Worm (Caenorhabditis elegans) whole organism, late embryonic: ENCODE data around the gene col-151.

ENCODE experiments used
- C38D4.7 ChIP-seq: fragments of 200-800 bp; sonication (Bioruptor generic); optimal IDR thresholded peaks from 2 replicates; lab custom pipeline; 2018; ENCODE audit warnings: mild to moderate bottlenecking, missing genetic modification characterization, moderate library complexity, missing compliant biosample characterization
- K02D7.2 ChIP-seq: sonication (generic microtip); optimal IDR thresholded peaks from 2 replicates; lab custom pipeline; 2017; ENCODE audit warnings: mild to moderate bottlenecking, missing genetic modification characterization, missing compliant biosample characterization
- ahr-1 ChIP-seq: sonication (generic microtip); optimal IDR thresholded peaks from 2 replicates; lab custom pipeline; 2016; ENCODE audit warnings: missing genetic modification characterization, missing compliant biosample characterization
- ama-1 ChIP-seq: fragments of 150-350 bp; optimal IDR thresholded peaks from 2 replicates; lab custom pipeline; 2014
- ceh-18 ChIP-seq: sonication (generic microtip); optimal IDR thresholded peaks from 2 replicates; lab custom pipeline; 2016; ENCODE audit warnings: missing genetic modification characterization, missing compliant biosample characterization
- ceh-22 ChIP-seq: sonication (generic microtip); optimal IDR thresholded peaks from 2 replicates; lab custom pipeline; 2017; ENCODE audit warnings: missing biosample characterization, missing genetic modification characterization
- ceh-30 ChIP-seq: fragments of 150-350 bp; optimal IDR thresholded peaks from 2 replicates; lab custom pipeline; 2014; ENCODE audit warnings: missing biosample characterization, missing genetic modification characterization
- ceh-34 ChIP-seq: sonication (generic microtip); optimal IDR thresholded peaks from 2 replicates; lab custom pipeline; 2016; ENCODE audit warnings: mild to moderate bottlenecking, missing genetic modification characterization, missing compliant biosample characterization
- ceh-6 ChIP-seq: fragments of 200-800 bp; sonication (Bioruptor generic); optimal IDR thresholded peaks from 2 replicates; lab custom pipeline; 2018; ENCODE audit warnings: mild to moderate bottlenecking, missing genetic modification characterization, missing compliant biosample characterization
- ceh-9 ChIP-seq: sonication (generic microtip); optimal IDR thresholded peaks from 2 replicates; lab custom pipeline; 2016; ENCODE audit warnings: mild to moderate bottlenecking, missing genetic modification characterization, inconsistent platforms, missing compliant biosample characterization
- che-1 ChIP-seq: sonication (generic microtip); optimal IDR thresholded peaks from 2 replicates; lab custom pipeline; 2016; ENCODE audit warnings: mild to moderate bottlenecking, missing genetic modification characterization, missing compliant biosample characterization
- dmd-4 ChIP-seq: sonication (generic microtip); optimal IDR thresholded peaks from 2 replicates; lab custom pipeline; 2016; ENCODE audit warnings: borderline replicate concordance, missing genetic modification characterization, missing compliant biosample characterization
- elt-4 ChIP-seq: sonication (generic microtip); optimal IDR thresholded peaks from 2 replicates; lab custom pipeline; 2016; ENCODE audit warnings: missing genetic modification characterization, missing compliant biosample characterization
- ets-4 ChIP-seq: sonication (generic microtip); optimal IDR thresholded peaks from 2 replicates; lab custom pipeline; 2016; ENCODE audit warnings: missing genetic modification characterization, missing compliant biosample characterization
- eyg-1 ChIP-seq: sonication (generic microtip); optimal IDR thresholded peaks from 2 replicates; lab custom pipeline; 2016; ENCODE audit warnings: missing genotype, missing genetic modification characterization, missing compliant biosample characterization
- fkh-6 ChIP-seq: sonication (generic microtip); optimal IDR thresholded peaks from 2 replicates; lab custom pipeline; 2016; ENCODE audit warnings: missing genetic modification characterization, missing compliant biosample characterization
- gmeb-2 ChIP-seq: sonication (generic microtip); optimal IDR thresholded peaks from 2 replicates; lab custom pipeline; 2016; ENCODE audit warnings: missing genetic modification characterization, inconsistent platforms, missing compliant biosample characterization
- hlh-13 ChIP-seq: fragments of 200-800 bp; sonication (Bioruptor generic); optimal IDR thresholded peaks from 2 replicates; lab custom pipeline; 2018; ENCODE audit warnings: mild to moderate bottlenecking, missing genetic modification characterization, missing compliant biosample characterization
- hlh-15 ChIP-seq: sonication (generic microtip); optimal IDR thresholded peaks from 2 replicates; lab custom pipeline; 2016; ENCODE audit warnings: missing genetic modification characterization, missing compliant biosample characterization
- hlh-8 ChIP-seq: sonication (generic microtip); optimal IDR thresholded peaks from 2 replicates; lab custom pipeline; 2016; ENCODE audit warnings: missing genotype, missing genetic modification characterization, missing compliant biosample characterization
- lim-6 ChIP-seq: sonication (generic microtip); optimal IDR thresholded peaks from 2 replicates; lab custom pipeline; 2016; ENCODE audit warnings: missing genetic modification characterization, missing compliant biosample characterization
- lin-11 ChIP-seq: fragments of 200-800 bp; sonication (Bioruptor generic); optimal IDR thresholded peaks from 2 replicates; lab custom pipeline; 2018; ENCODE audit warnings: mild to moderate bottlenecking, missing genetic modification characterization, missing compliant biosample characterization
- madf-2 ChIP-seq: sonication (generic microtip); optimal IDR thresholded peaks from 2 replicates; lab custom pipeline; 2017; ENCODE audit warnings: missing genetic modification characterization, missing compliant biosample characterization
- nfya-1 ChIP-seq: sonication (generic microtip); optimal IDR thresholded peaks from 2 replicates; lab custom pipeline; 2017; ENCODE audit warnings: missing genetic modification characterization, mild to moderate bottlenecking, missing compliant biosample characterization, antibody characterized with exemption, moderate library complexity
- nhr-11 ChIP-seq: fragments of 150-350 bp; optimal IDR thresholded peaks from 2 replicates; lab custom pipeline; 2014; ENCODE audit warnings: missing biosample characterization, missing genetic modification characterization
- nhr-232 ChIP-seq: sonication (generic microtip); optimal IDR thresholded peaks from 2 replicates; lab custom pipeline; 2016; ENCODE audit warnings: missing genetic modification characterization, missing compliant biosample characterization
- npax-4 ChIP-seq: sonication (generic microtip); optimal IDR thresholded peaks from 2 replicates; lab custom pipeline; 2016; ENCODE audit warnings: missing genetic modification characterization, missing compliant biosample characterization
- odd-2 ChIP-seq: sonication (generic microtip); optimal IDR thresholded peaks from 2 replicates; lab custom pipeline; 2017; ENCODE audit warnings: antibody characterized with exemption, mild to moderate bottlenecking, missing genetic modification characterization, missing compliant biosample characterization
- pat-9 ChIP-seq: fragments of 200-800 bp; sonication (Bioruptor generic); optimal IDR thresholded peaks from 2 replicates; lab custom pipeline; 2018; ENCODE audit warnings: mild to moderate bottlenecking, missing genetic modification characterization, moderate library complexity, missing compliant biosample characterization
- pax-1 ChIP-seq: fragments of 150-350 bp; optimal IDR thresholded peaks from 2 replicates; lab custom pipeline; 2014; ENCODE audit warnings: missing biosample characterization, missing genetic modification characterization
- pha-2 ChIP-seq: sonication (generic microtip); optimal IDR thresholded peaks from 2 replicates; lab custom pipeline; 2017; ENCODE audit warnings: mild to moderate bottlenecking, missing genetic modification characterization, missing compliant biosample characterization
- pha-4 ChIP-seq: fragments of 150-350 bp; optimal IDR thresholded peaks from 2 replicates; lab custom pipeline; 2018; ENCODE audit warnings: missing biosample characterization, missing genetic modification reagents, missing genetic modification characterization
- pqm-1 ChIP-seq: sonication (generic microtip); optimal IDR thresholded peaks from 2 replicates; lab custom pipeline; 2016; ENCODE audit warnings: missing genetic modification characterization, missing compliant biosample characterization
- pros-1 ChIP-seq: fragments of 150-350 bp; optimal IDR thresholded peaks from 2 replicates; lab custom pipeline; 2014; ENCODE audit warnings: missing biosample characterization, missing genetic modification reagents, missing genetic modification characterization
- ref-2 ChIP-seq: sonication (generic microtip); optimal IDR thresholded peaks from 2 replicates; lab custom pipeline; 2016; ENCODE audit warnings: missing genetic modification characterization, missing compliant biosample characterization
- sdc-2 ChIP-seq: sonication (generic microtip); optimal IDR thresholded peaks from 2 replicates; lab custom pipeline; 2016; ENCODE audit warnings: missing genotype, missing genetic modification characterization, missing compliant biosample characterization
- sox-4 ChIP-seq: sonication (generic microtip); optimal IDR thresholded peaks from 2 replicates; lab custom pipeline; 2017; ENCODE audit warnings: mild to moderate bottlenecking, missing genetic modification characterization, inconsistent platforms, missing compliant biosample characterization
- ttx-3 ChIP-seq: sonication (generic microtip); optimal IDR thresholded peaks from 2 replicates; lab custom pipeline; 2016; ENCODE audit warnings: missing genetic modification reagents, missing genetic modification characterization, missing compliant biosample characterization
- unc-55 ChIP-seq: sonication (generic microtip); optimal IDR thresholded peaks from 2 replicates; lab custom pipeline; 2017; ENCODE audit warnings: missing biosample characterization, missing genetic modification reagents, missing genetic modification characterization
- ztf-16 ChIP-seq: sonication (generic microtip); optimal IDR thresholded peaks from 2 replicates; lab custom pipeline; 2017; ENCODE audit warnings: missing genetic modification characterization, missing compliant biosample characterization

Gene col-151

ce11 chrV:10425098-10425497, 30.1 kb upstream of the col-151 start, which contains the start of gene col-12:
Gene col-12 (minus strand): TSS chrV:10425198.
- TF ChIP-seq ceh-34 (tag; lab: Kevin White, UChicago): no peak

- no peak for TF ChIP-seq gmeb-2 (tag; lab: Kevin White, UChicago)
- no peak for TF ChIP-seq unc-55 (GFP tag; lab: Kevin White, UChicago)
- TF ChIP-seq C38D4.7: no peak
- no peak for TF ChIP-seq elt-4 (tag; lab: Kevin White, UChicago)
- no peak for TF ChIP-seq ceh-18 (tag; lab: Kevin White, UChicago)
- TF ChIP-seq pros-1 (tag; lab: Kevin White, UChicago): no peak
- TF ChIP-seq lin-11: no peak
- no peak for TF ChIP-seq npax-4
- TF ChIP-seq pha-4 (tag; lab: Kevin White, UChicago): no peak
- TF ChIP-seq eyg-1: no peak
- TF ChIP-seq madf-2 (tag; lab: Kevin White, UChicago): no peak
- no peak for TF ChIP-seq fkh-6
- TF ChIP-seq odd-2: no peak
- no peak for TF ChIP-seq ceh-34 (tag; lab: Kevin White, UChicago)
- TF ChIP-seq nhr-232: no peak
- no peak for TF ChIP-seq sox-4 (tag; lab: Kevin White, UChicago)
- TF ChIP-seq K02D7.2 (tag; lab: Kevin White, UChicago): no peak
- TF ChIP-seq ceh-9: no peak
- no peak for TF ChIP-seq nfya-1 (tag; lab: Kevin White, UChicago)
These were observed 28.5 kb upstream of the col-151 start for ce11 chrV:10423511-10423910.

DNA sequence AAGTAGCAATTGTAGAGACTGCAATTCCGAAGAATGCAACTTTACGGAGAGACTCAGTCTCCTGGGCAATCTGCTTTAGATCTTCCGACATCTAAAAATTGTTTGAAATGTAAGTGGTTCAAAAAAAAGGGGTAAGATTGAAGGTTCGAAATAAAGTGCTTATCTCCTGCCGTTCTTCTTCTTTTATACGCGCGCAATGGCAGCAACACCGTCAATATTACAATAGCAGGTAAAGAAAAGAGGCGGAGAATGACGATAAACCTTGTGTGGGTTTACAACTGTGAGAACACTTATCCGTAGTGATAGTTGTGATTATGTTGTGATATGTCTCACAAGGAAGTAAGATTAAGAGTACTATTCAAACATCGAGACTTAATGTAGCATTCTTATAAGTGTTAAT, 26.8 kb upstream of the col-151 start, which contains the start of gene col-13:
Gene col-13, minus strand, starts transcription at position 101 of the 400 bp plus-strand sequence.
- TF ChIP-seq hlh-8 (tag; lab: Kevin White, UChicago) (no peak), ttx-3 (tag; lab: Kevin White, UChicago) (no peak), hlh-13 (GFP tag; lab: Kevin White, UChicago) (no peak), pqm-1 (tag; lab: Kevin White, UChicago) (no peak), pha-4 (tag; lab: Kevin White, UChicago) (no peak), dmd-4 (tag; lab: Kevin White, UChicago) (no peak), sdc-2 (tag; lab: Kevin White, UChicago) (no peak), eyg-1 (no peak), ceh-22 (no peak), unc-55 (GFP tag; lab: Kevin White, UChicago) (no peak), pax-1 (tag; lab: Kevin White, UChicago) (no peak), ceh-30 (tag; lab: Kevin White, UChicago) (no peak), ref-2 (tag; lab: Kevin White, UChicago) (no peak), K02D7.2 (tag; lab: Kevin White, UChicago) (no peak), ets-4 (tag; lab: Kevin White, UChicago) (no peak), ceh-6 (GFP tag; lab: Kevin White, UChicago) (no peak)

DNA sequence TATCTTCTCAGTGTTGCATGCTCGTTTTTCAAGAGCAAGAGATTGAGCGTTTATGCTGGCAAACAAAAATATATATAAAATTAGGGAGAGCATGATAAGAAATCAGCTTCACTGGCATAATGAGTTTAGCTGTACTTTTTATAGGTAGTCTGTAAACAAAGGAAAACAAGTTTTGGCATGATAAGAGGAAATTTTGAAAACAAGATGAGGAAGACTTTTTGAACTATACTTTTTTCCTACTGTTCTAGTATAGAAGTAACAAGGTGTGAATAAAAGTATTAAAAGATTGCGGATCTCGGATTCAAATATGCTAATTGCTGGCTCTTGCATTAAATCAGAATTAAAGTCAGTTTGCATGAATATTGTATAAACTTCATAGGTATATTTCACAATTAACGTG, 23.9 kb upstream of the col-151 start, which contains the start of gene F15H10.5:
Gene F15H10.5, minus strand, starts transcription at position 101 of the 400 bp plus-strand sequence.
- no peak for TF ChIP-seq che-1 (tag; lab: Kevin White, UChicago)
- no peak for TF ChIP-seq pax-1 (tag; lab: Kevin White, UChicago)
- no peak for TF ChIP-seq pha-2 (tag; lab: Kevin White, UChicago)
- no peak for TF ChIP-seq ceh-18 (tag; lab: Kevin White, UChicago)
- no peak for TF ChIP-seq pros-1 (tag; lab: Kevin White, UChicago)
- TF ChIP-seq hlh-8 (tag; lab: Kevin White, UChicago): no peak
- TF ChIP-seq, all 69 proteins: peak for 0

DNA sequence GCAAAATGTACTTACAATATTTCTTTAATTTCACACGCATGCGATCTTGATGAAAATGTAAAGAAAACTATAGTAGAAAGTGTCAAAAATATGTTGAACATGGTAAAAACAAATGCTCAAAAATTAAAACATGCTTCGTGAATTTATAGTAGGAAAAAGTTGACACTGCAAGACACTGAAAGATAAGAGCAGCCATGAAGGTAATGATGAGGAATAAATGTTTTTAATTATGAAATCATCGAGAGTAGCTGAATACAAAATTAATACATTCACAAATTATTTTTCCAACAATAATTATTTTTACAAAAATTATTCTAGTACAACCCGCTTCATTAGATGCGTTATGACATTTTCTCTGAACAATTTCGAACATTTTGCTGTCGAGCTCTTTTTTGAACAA, 21.9 kb upstream of the col-151 start, which contains the start of gene F15H10.10:
Gene F15H10.10, minus strand, starts transcription at position 101 of the 400 bp plus-strand sequence.
- no peak for TF ChIP-seq gmeb-2 (tag; lab: Kevin White, UChicago)
- TF ChIP-seq ceh-34 (tag; lab: Kevin White, UChicago): no peak
- no peak for TF ChIP-seq hlh-15 (tag; lab: Kevin White, UChicago)
- no peak for TF ChIP-seq unc-55 (GFP tag; lab: Kevin White, UChicago)
- no peak for TF ChIP-seq ahr-1 (tag; lab: Kevin White, UChicago)
- no peak for TF ChIP-seq fkh-6
- TF ChIP-seq lim-6 (tag; lab: Kevin White, UChicago): no peak
- no peak for TF ChIP-seq ztf-16 (tag; lab: Kevin White, UChicago)
- TF ChIP-seq nhr-11 (tag; lab: Kevin White, UChicago): no peak
- TF ChIP-seq pqm-1 (tag; lab: Kevin White, UChicago): no peak
- no peak for TF ChIP-seq dmd-4 (tag; lab: Kevin White, UChicago)
- no peak for TF ChIP-seq pha-2 (tag; lab: Kevin White, UChicago)
- TF ChIP-seq ama-1 (lab: Kevin White, UChicago): no peak
- TF ChIP-seq pat-9 (tag; lab: Kevin White, UChicago): no peak
